Fruit fly (Drosophila melanogaster) whole organism: Measurements from ENCODE around the gene Hira.

Experiments used
- CG8478 ChIP-seq: fragments of >200 bp; optimal IDR thresholded peaks from 2 replicates; lab custom pipeline; 2018; ENCODE audit warnings: inconsistent platforms
- pan ChIP-seq: fragments of >200 bp; optimal IDR thresholded peaks from 2 replicates; lab custom pipeline; 2017
- psq ChIP-seq: fragments of >200 bp; optimal IDR thresholded peaks from 2 replicates; lab custom pipeline; 2017
- usp ChIP-seq: fragments of >200 bp; optimal IDR thresholded peaks from 2 replicates; lab custom pipeline; 2017; ENCODE audit warnings: missing biosample characterization, missing genetic modification characterization, mixed read lengths

DNA sequence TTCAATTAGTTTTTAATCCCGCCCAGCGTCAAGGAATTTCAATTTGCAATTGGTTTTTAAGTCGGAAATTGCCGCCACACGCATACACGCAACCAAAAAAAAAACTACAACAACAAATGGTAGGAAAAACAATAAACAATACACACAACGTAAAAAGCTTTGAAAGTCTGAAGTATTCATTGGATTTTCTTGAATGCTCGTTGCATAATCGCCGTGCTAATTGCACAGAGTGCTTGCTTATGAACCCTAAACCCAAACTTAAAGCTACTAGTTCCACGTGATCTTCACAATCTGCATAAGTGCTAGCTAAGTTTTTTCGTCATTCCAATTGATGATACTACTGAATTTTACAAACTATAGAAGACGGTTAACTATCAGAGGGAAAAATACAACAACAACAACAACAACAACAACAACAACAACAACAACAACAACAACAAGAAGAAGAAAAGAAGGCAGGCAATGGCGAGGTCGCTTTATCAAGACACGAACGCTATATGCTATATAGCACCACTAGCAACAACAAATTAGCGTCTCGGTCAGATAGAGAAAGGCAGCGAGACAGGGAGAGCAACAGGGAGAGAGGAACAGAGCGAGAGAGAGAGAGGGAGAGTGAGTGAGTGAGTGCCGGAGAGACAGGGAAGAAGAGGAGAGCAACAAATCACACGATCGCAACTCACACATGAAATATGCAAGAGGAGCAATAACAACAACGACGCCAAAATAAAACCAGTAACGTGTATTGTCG, 19.6 kb upstream of the Hira start:
- TF ChIP-seq pan (lab: Kevin White, UChicago) (no peak), psq (lab: Kevin White, UChicago) (no peak), CG8478 (lab: Kevin White, UChicago) (no peak), usp (GFP tag; lab: Kevin White, UChicago) (no peak)
